Fruit fly (Drosophila melanogaster) whole organism, embryonic: ENCODE results near the gene Pp2A-29B.

Experiments used
- Antp ChIP-seq: fragments of 200-800 bp; sonication (Bioruptor generic); optimal IDR thresholded peaks from 3 replicates; lab custom pipeline; 2016; ENCODE audit warnings: missing biosample characterization, missing genetic modification characterization
- CG10209 ChIP-seq: fragments of 200-800 bp; sonication (Bioruptor generic); optimal IDR thresholded peaks from 3 replicates; lab custom pipeline; 2017; ENCODE audit warnings: missing biosample characterization, mild to moderate bottlenecking, missing genetic modification characterization, missing genetic modification reagents
- CG1024 ChIP-seq: fragments of 200-800 bp; sonication (Bioruptor generic); IDR thresholded peaks from 2 replicates; pipeline ENCODE4 v1.3.6; 2022; ENCODE audit warnings: missing biosample characterization, missing genetic modification characterization
- CG10274 ChIP-seq: fragments of 200-800 bp; sonication (Bioruptor generic); optimal IDR thresholded peaks from 3 replicates; lab custom pipeline; 2017; ENCODE audit warnings: missing biosample characterization, mild to moderate bottlenecking, missing genetic modification characterization
- CG10321 ChIP-seq: fragments of 200-800 bp; sonication (Bioruptor generic); IDR thresholded peaks from 2 replicates; pipeline ENCODE4 v1.3.6; 2022; ENCODE audit warnings: missing biosample characterization, missing genetic modification characterization
- CG11723 ChIP-seq: fragments of 200-800 bp; sonication (Bioruptor generic); optimal IDR thresholded peaks from 2 replicates; lab custom pipeline; 2017; ENCODE audit warnings: missing biosample characterization, mild to moderate bottlenecking, missing genetic modification characterization
- CG13123 ChIP-seq: fragments of 200-800 bp; sonication (Bioruptor generic); optimal IDR thresholded peaks from 2 replicates; lab custom pipeline; 2016; ENCODE audit warnings: missing biosample characterization, missing genetic modification characterization
- CG15269 ChIP-seq: fragments of 200-800 bp; sonication (Bioruptor generic); optimal IDR thresholded peaks from 2 replicates; lab custom pipeline; 2018; ENCODE audit warnings: missing biosample characterization, mild to moderate bottlenecking, missing genetic modification characterization, moderate library complexity
- CG16779 ChIP-seq: fragments of 200-800 bp; sonication (Bioruptor generic); IDR thresholded peaks from 2 replicates; pipeline ENCODE4 v1.3.6; 2022; ENCODE audit warnings: missing biosample characterization, missing genetic modification characterization
- CG17186 ChIP-seq: fragments of 200-800 bp; sonication (Bioruptor generic); optimal IDR thresholded peaks from 3 replicates; lab custom pipeline; 2017; ENCODE audit warnings: missing biosample characterization, missing genetic modification reagents, missing genetic modification characterization
- CG2678 ChIP-seq: fragments of 200-800 bp; sonication (Bioruptor generic); optimal IDR thresholded peaks from 3 replicates; lab custom pipeline; 2019; ENCODE audit warnings: missing biosample characterization, mild to moderate bottlenecking, missing genetic modification characterization, moderate library complexity
- CG31224 ChIP-seq: fragments of 200-800 bp; sonication (Bioruptor generic); IDR thresholded peaks from 2 replicates; pipeline ENCODE4 v1.3.6; 2022; ENCODE audit warnings: missing biosample characterization, missing genetic modification characterization
- CG31365 ChIP-seq: fragments of 200-800 bp; sonication (Bioruptor generic); optimal IDR thresholded peaks from 2 replicates; lab custom pipeline; 2018; ENCODE audit warnings: missing biosample characterization, mild to moderate bottlenecking, missing genetic modification characterization
- CG31441 ChIP-seq: fragments of 200-800 bp; sonication (Bioruptor generic); IDR thresholded peaks from 2 replicates; pipeline ENCODE4 v1.3.6; 2022; ENCODE audit warnings: missing biosample characterization, missing genetic modification characterization
- CG34224 ChIP-seq: fragments of 200-800 bp; sonication (Bioruptor generic); IDR thresholded peaks from 3 replicates; pipeline ENCODE4 v1.3.6; 2022; ENCODE audit warnings: missing biosample characterization, missing genetic modification characterization; ENCODE audit not compliant: partially characterized antibody
- CG3847 ChIP-seq: fragments of 200-800 bp; sonication (Bioruptor generic); IDR thresholded peaks from 2 replicates; pipeline ENCODE4 v1.3.6; 2022; ENCODE audit warnings: missing biosample characterization, missing genetic modification characterization
- CG43689 ChIP-seq: fragments of 200-800 bp; sonication (Bioruptor generic); IDR thresholded peaks from 2 replicates; pipeline ENCODE4 v1.3.6; 2022; ENCODE audit warnings: missing biosample characterization, missing genetic modification characterization
- CG6175 ChIP-seq: fragments of 200-800 bp; sonication (Bioruptor generic); IDR thresholded peaks from 3 replicates; pipeline ENCODE4 v1.3.6; 2022; ENCODE audit warnings: missing biosample characterization, missing genetic modification characterization
- CG6854 ChIP-seq: fragments of 200-800 bp; sonication (Bioruptor generic); optimal IDR thresholded peaks from 3 replicates; lab custom pipeline; 2017; ENCODE audit warnings: missing biosample characterization, mild to moderate bottlenecking, missing genetic modification characterization
- CG7372 ChIP-seq: fragments of 200-800 bp; sonication (Bioruptor generic); IDR thresholded peaks from 2 replicates; pipeline ENCODE4 v1.3.6; 2022; ENCODE audit warnings: missing biosample characterization, missing genetic modification characterization
- CG8765 ChIP-seq: fragments of 200-800 bp; sonication (Bioruptor generic); IDR thresholded peaks from 2 replicates; pipeline ENCODE4 v1.3.6; 2022; ENCODE audit warnings: missing biosample characterization, missing genetic modification characterization
- CG9609 ChIP-seq: fragments of 200-800 bp; sonication (Bioruptor generic); optimal IDR thresholded peaks from 3 replicates; lab custom pipeline; 2016; ENCODE audit warnings: missing biosample characterization, missing genetic modification characterization
- CG9727 ChIP-seq: fragments of 200-800 bp; sonication (Bioruptor generic); optimal IDR thresholded peaks from 3 replicates; lab custom pipeline; 2017; ENCODE audit warnings: missing biosample characterization, mild to moderate bottlenecking, missing genetic modification characterization
- CrebB ChIP-seq: fragments of 200-800 bp; sonication (Bioruptor generic); optimal IDR thresholded peaks from 3 replicates; lab custom pipeline; 2018; ENCODE audit warnings: missing biosample characterization, mild to moderate bottlenecking, missing genetic modification characterization
- Dfd ChIP-seq, 2 experiments: fragments of >200 bp; optimal IDR thresholded peaks; 2 replicates each; lab custom pipeline; 2017; ENCODE audit warnings: missing biosample characterization in 2 of 2, missing genetic modification characterization in 2 of 2
- E2f2 ChIP-seq: fragments of 200-800 bp; sonication (Bioruptor generic); IDR thresholded peaks from 2 replicates; pipeline ENCODE4 v1.3.6; 2022; ENCODE audit warnings: missing biosample characterization, missing genetic modification characterization
- Gsc ChIP-seq: fragments of 200-800 bp; sonication (Bioruptor generic); IDR thresholded peaks from 2 replicates; pipeline ENCODE4 v1.3.6; 2022; ENCODE audit warnings: missing biosample characterization, missing genetic modification characterization
- HLH3B ChIP-seq: fragments of 200-800 bp; sonication (Bioruptor generic); IDR thresholded peaks from 2 replicates; pipeline ENCODE4 v1.3.6; 2022; ENCODE audit warnings: missing biosample characterization, missing genetic modification characterization
- HLH4C ChIP-seq: fragments of 200-800 bp; sonication (Bioruptor generic); IDR thresholded peaks from 3 replicates; pipeline ENCODE4 v1.3.6; 2022; ENCODE audit warnings: missing biosample characterization, missing genetic modification characterization; ENCODE audit not compliant: partially characterized antibody
- HmgD ChIP-seq: fragments of 200-800 bp; sonication (Bioruptor generic); optimal IDR thresholded peaks from 3 replicates; lab custom pipeline; 2016; ENCODE audit warnings: missing biosample characterization, missing genetic modification characterization
- Hr39 ChIP-seq: fragments of >200 bp; optimal IDR thresholded peaks from 2 replicates; lab custom pipeline; 2017
- MBD-R2 ChIP-seq: fragments of 200-800 bp; sonication (Bioruptor generic); IDR thresholded peaks from 2 replicates; pipeline ENCODE4 v1.3.6; 2022; ENCODE audit warnings: missing biosample characterization, missing genetic modification characterization
- NK7.1 ChIP-seq: fragments of 200-800 bp; sonication (Bioruptor generic); optimal IDR thresholded peaks from 3 replicates; lab custom pipeline; 2016; ENCODE audit warnings: missing biosample characterization, missing genetic modification characterization
- Rx ChIP-seq: fragments of 200-800 bp; sonication (Bioruptor generic); IDR thresholded peaks from 2 replicates; pipeline ENCODE4 v1.3.6; 2022; ENCODE audit warnings: missing biosample characterization, missing genetic modification characterization
- Scr ChIP-seq: fragments of 200-800 bp; sonication (Bioruptor generic); IDR thresholded peaks from 2 replicates; pipeline ENCODE4 v1.3.6; 2022; ENCODE audit warnings: missing biosample characterization, missing genetic modification characterization; ENCODE audit not compliant: partially characterized antibody
- az2 ChIP-seq: fragments of 200-800 bp; sonication (Bioruptor generic); optimal IDR thresholded peaks from 3 replicates; lab custom pipeline; 2016; ENCODE audit warnings: missing biosample characterization, missing genetic modification characterization
- btn ChIP-seq: fragments of 200-800 bp; sonication (Bioruptor generic); optimal IDR thresholded peaks from 2 replicates; lab custom pipeline; 2016; ENCODE audit warnings: missing biosample characterization, missing genetic modification characterization
- cwo ChIP-seq: fragments of 200-800 bp; sonication (Bioruptor generic); optimal IDR thresholded peaks from 3 replicates; lab custom pipeline; 2017; ENCODE audit warnings: missing biosample characterization, missing genetic modification characterization, mild to moderate bottlenecking, moderate library complexity, missing genetic modification reagents
- da ChIP-seq: fragments of 200-800 bp; sonication (Bioruptor generic); optimal IDR thresholded peaks from 2 replicates; lab custom pipeline; 2016; ENCODE audit warnings: missing biosample characterization, missing genetic modification characterization
- dan ChIP-seq: fragments of 200-800 bp; sonication (Bioruptor generic); IDR thresholded peaks from 2 replicates; pipeline ENCODE4 v1.3.6; 2022; ENCODE audit warnings: missing biosample characterization, missing genetic modification characterization
- danr ChIP-seq: fragments of 200-800 bp; sonication (Bioruptor generic); IDR thresholded peaks from 2 replicates; pipeline ENCODE4 v1.3.6; 2022; ENCODE audit warnings: missing biosample characterization, missing genetic modification characterization
- en ChIP-seq: fragments of 200-800 bp; sonication (Bioruptor generic); optimal IDR thresholded peaks from 2 replicates; lab custom pipeline; 2016; ENCODE audit warnings: missing biosample characterization, missing genetic modification characterization
- gce ChIP-seq: fragments of 200-800 bp; sonication (Bioruptor generic); IDR thresholded peaks from 3 replicates; pipeline ENCODE4 v1.3.6; 2022; ENCODE audit warnings: missing biosample characterization, missing genetic modification characterization
- gsb ChIP-seq: fragments of 200-800 bp; sonication (Bioruptor generic); IDR thresholded peaks from 2 replicates; pipeline ENCODE4 v1.3.6; 2022; ENCODE audit warnings: missing biosample characterization, missing genetic modification characterization
- ind ChIP-seq: fragments of 200-800 bp; sonication (Bioruptor generic); optimal IDR thresholded peaks from 3 replicates; lab custom pipeline; 2016; ENCODE audit warnings: missing biosample characterization, missing genetic modification characterization
- pb ChIP-seq: fragments of 200-800 bp; sonication (Bioruptor generic); optimal IDR thresholded peaks from 3 replicates; lab custom pipeline; 2016; ENCODE audit warnings: missing biosample characterization, missing genetic modification characterization
- pzg ChIP-seq: fragments of 200-800 bp; sonication (Bioruptor generic); optimal IDR thresholded peaks from 3 replicates; lab custom pipeline; 2018; ENCODE audit warnings: missing biosample characterization, mild to moderate bottlenecking, missing genetic modification characterization, moderate library complexity
- sim ChIP-seq: fragments of 200-800 bp; sonication (Bioruptor generic); IDR thresholded peaks from 2 replicates; pipeline ENCODE4 v1.3.6; 2022; ENCODE audit warnings: missing biosample characterization, missing genetic modification characterization
- sima ChIP-seq: fragments of 200-800 bp; sonication (Bioruptor generic); optimal IDR thresholded peaks from 2 replicates; lab custom pipeline; 2016; ENCODE audit warnings: missing biosample characterization, missing genetic modification characterization
- slp2 ChIP-seq: fragments of 200-800 bp; sonication (Bioruptor generic); optimal IDR thresholded peaks from 2 replicates; lab custom pipeline; 2016; ENCODE audit warnings: missing biosample characterization, missing genetic modification characterization
- zen2 ChIP-seq: fragments of 200-800 bp; sonication (Bioruptor generic); IDR thresholded peaks from 3 replicates; pipeline ENCODE4 v1.3.6; 2022; ENCODE audit warnings: missing biosample characterization, missing genetic modification characterization; ENCODE audit not compliant: partially characterized antibody

Gene Pp2A-29B

dm6 chr2L:8416350-8417046, 50.7 kb downstream of the Pp2A-29B start (continued):
- TF ChIP-seq danr (GFP tag; lab: Robert Waterston, UW) (no peak), CG43689 (GFP tag; lab: Robert Waterston, UW) (no peak), CG11723 (GFP tag; lab: Kevin White, UChicago) (no peak), CG6854 (GFP tag; lab: Kevin White, UChicago) (no peak), Gsc (GFP tag; lab: Robert Waterston, UW) (no peak), CG9609 (GFP tag; lab: Kevin White, UChicago) (peak; percentile 25), pb (GFP tag; lab: Kevin White, UChicago) (no peak), CG7372 (GFP tag; lab: Robert Waterston, UW) (no peak), CG2678 (no peak), HLH3B (GFP tag; lab: Robert Waterston, UW) (0 out of 2 replicates have a peak, but pooled peaks have one; percentile 4), CG9727 (GFP tag; lab: Kevin White, UChicago) (peak; percentile 22), HLH4C (0 out of 3 replicates have a peak, but pooled peaks have one; percentile 34), E2f2 (GFP tag; lab: Robert Waterston, UW) (peak; percentile 67), sim (GFP tag; lab: Robert Waterston, UW) (0 out of 2 replicates have a peak, but pooled peaks have one; percentile 5), en (GFP tag; lab: Kevin White, UChicago) (no peak), sima (GFP tag; lab: Kevin White, UChicago) (no peak), ind (GFP tag; lab: Kevin White, UChicago) (no peak), CG1024 (GFP tag; lab: Robert Waterston, UW) (0 out of 2 replicates have a peak, but pooled peaks have one; percentile 11), slp2 (GFP tag; lab: Kevin White, UChicago) (no peak), cwo (GFP tag; lab: Kevin White, UChicago) (no peak), CrebB (tag; lab: Kevin White, UChicago) (peak; percentile 35), HmgD (peak; percentile 57), CG15269 (tag; lab: Kevin White, UChicago) (no peak), CG13123 (GFP tag; lab: Kevin White, UChicago) (no peak), CG31365 (tag; lab: Kevin White, UChicago) (no peak), gsb (GFP tag; lab: Robert Waterston, UW) (no peak), da (no peak), Antp (GFP tag; lab: Kevin White, UChicago) (peak; percentile 9), CG16779 (no peak), CG31224 (GFP tag; lab: Robert Waterston, UW) (no peak), CG10209 (GFP tag; lab: Kevin White, UChicago) (peak; percentile 51), CG34224 (no peak), NK7.1 (GFP tag; lab: Kevin White, UChicago) (no peak), Dfd (GFP tag; optimal IDR thresholded peaks at IDR 0.05; lab: Kevin White, UChicago) (no peak), Scr (no peak), btn (GFP tag; lab: Kevin White, UChicago) (peak; percentile 29), CG31441 (GFP tag; lab: Robert Waterston, UW) (no peak), CG10274 (GFP tag; lab: Kevin White, UChicago) (no peak), dan (GFP tag; lab: Robert Waterston, UW) (no peak), pzg (GFP tag; lab: Kevin White, UChicago) (peak; percentile 11), CG3847 (GFP tag; lab: Robert Waterston, UW) (no peak), zen2 (no peak), Hr39 (lab: Kevin White, UChicago) (no peak), MBD-R2 (GFP tag; lab: Robert Waterston, UW) (no peak), CG17186 (GFP tag; lab: Kevin White, UChicago) (no peak), CG10321 (peak; percentile 24; the same call in 1 of the 2 replicates), gce (GFP tag; lab: Robert Waterston, UW) (0 out of 3 replicates have a peak, but pooled peaks have one; percentile 39), Rx (GFP tag; lab: Robert Waterston, UW) (no peak), CG8765 (GFP tag; lab: Robert Waterston, UW) (no peak), az2 (GFP tag; lab: Kevin White, UChicago) (no peak), CG6175 (GFP tag; lab: Robert Waterston, UW) (no peak)
